Worm (Caenorhabditis elegans) whole organism, mixed stage, embryonic: Measurements from ENCODE around the gene eif-2D.

Experiments used
- ces-1 ChIP-seq: fragments of 150-350 bp; optimal IDR thresholded peaks from 2 replicates; lab custom pipeline; 2014; ENCODE audit warnings: missing biosample characterization, missing genetic modification reagents, missing genetic modification characterization
- elt-1 ChIP-seq: sonication (generic microtip); optimal IDR thresholded peaks from 2 replicates; lab custom pipeline; 2017; ENCODE audit warnings: missing genetic modification characterization, mild to moderate bottlenecking, missing compliant biosample characterization, antibody characterized with exemption, moderate library complexity, borderline replicate concordance; ENCODE audit not compliant: insufficient read depth
- elt-3 ChIP-seq: fragments of 150-350 bp; optimal IDR thresholded peaks from 2 replicates; lab custom pipeline; 2014; ENCODE audit warnings: missing biosample characterization, missing genetic modification characterization
- ham-2 ChIP-seq: fragments of 200-800 bp; sonication (Bioruptor generic); optimal IDR thresholded peaks from 2 replicates; lab custom pipeline; 2018; ENCODE audit warnings: mild to moderate bottlenecking, missing genetic modification characterization, missing compliant biosample characterization
- hlh-1 ChIP-seq: fragments of 150-350 bp; optimal IDR thresholded peaks from 2 replicates; lab custom pipeline; 2014; ENCODE audit warnings: missing biosample characterization, missing genetic modification reagents, missing genetic modification characterization
- lin-13 ChIP-seq: fragments of 150-350 bp; optimal IDR thresholded peaks from 2 replicates; lab custom pipeline; 2014; ENCODE audit warnings: missing biosample characterization, missing genetic modification characterization
- lin-32 ChIP-seq: fragments of 200-800 bp; sonication (Bioruptor generic); optimal IDR thresholded peaks from 2 replicates; lab custom pipeline; 2018; ENCODE audit warnings: mild to moderate bottlenecking, missing genetic modification characterization, missing compliant biosample characterization
- mab-5 ChIP-seq: fragments of 150-350 bp; optimal IDR thresholded peaks from 2 replicates; lab custom pipeline; 2014; ENCODE audit warnings: missing biosample characterization, missing genetic modification characterization
- mep-1 ChIP-seq: fragments of 150-350 bp; optimal IDR thresholded peaks from 2 replicates; lab custom pipeline; 2017; ENCODE audit warnings: missing biosample characterization, missing genetic modification reagents, missing genetic modification characterization, inconsistent platforms
- nhr-12 ChIP-seq: fragments of 150-350 bp; optimal IDR thresholded peaks from 2 replicates; lab custom pipeline; 2014; ENCODE audit warnings: missing biosample characterization, missing genetic modification characterization
- nhr-76 ChIP-seq: sonication (generic microtip); optimal IDR thresholded peaks from 2 replicates; lab custom pipeline; 2017; ENCODE audit warnings: missing biosample characterization, missing genetic modification characterization
- snpc-4 ChIP-seq: fragments of 150-350 bp; optimal IDR thresholded peaks from 2 replicates; lab custom pipeline; 2014; ENCODE audit warnings: missing biosample characterization, missing genetic modification characterization
- unc-39 ChIP-seq: fragments of 150-350 bp; optimal IDR thresholded peaks from 2 replicates; lab custom pipeline; 2014; ENCODE audit warnings: missing biosample characterization, missing genetic modification characterization
- unc-62 ChIP-seq: fragments of 150-350 bp; optimal IDR thresholded peaks from 2 replicates; lab custom pipeline; 2014; ENCODE audit warnings: missing biosample characterization, missing genetic modification reagents, missing genetic modification characterization

ce11 chrII:5736599-5736998, 45.1 kb downstream of the eif-2D start:
- no peak for TF ChIP-seq mab-5
- no peak for TF ChIP-seq mep-1 (tag; lab: Kevin White, UChicago)
- TF ChIP-seq lin-32 (GFP tag; lab: Kevin White, UChicago): no peak
- no peak for TF ChIP-seq snpc-4 (tag; lab: Kevin White, UChicago)
- no peak for TF ChIP-seq unc-62
- no peak for TF ChIP-seq nhr-12 (tag; lab: Kevin White, UChicago)
- no peak for TF ChIP-seq nhr-76 (tag; lab: Kevin White, UChicago)
- no peak for TF ChIP-seq ces-1 (GFP tag; lab: Kevin White, UChicago)
- no peak for TF ChIP-seq lin-13 (tag; lab: Kevin White, UChicago)
- no peak for TF ChIP-seq ham-2 (GFP tag; lab: Kevin White, UChicago)
- no peak for TF ChIP-seq elt-1 (tag; lab: Kevin White, UChicago)
- no peak for TF ChIP-seq elt-3 (tag; lab: Kevin White, UChicago)
- no peak for TF ChIP-seq hlh-1 (tag; lab: Kevin White, UChicago)
- TF ChIP-seq unc-39: no peak
